Fruit fly (Drosophila melanogaster) whole organism, embryonic: ENCODE data around the gene Indy.
A peak's percentile ranks its signal among the peaks of the same experiment; 100 is the strongest.

Experiments
- Adf1 ChIP-seq: fragments of 200-800 bp; sonication (Bioruptor generic); IDR thresholded peaks from 2 replicates; pipeline ENCODE4 v1.3.6; 2022; ENCODE audit warnings: missing biosample characterization, missing genetic modification characterization
- CG10321 ChIP-seq: fragments of 200-800 bp; sonication (Bioruptor generic); IDR thresholded peaks from 2 replicates; pipeline ENCODE4 v1.3.6; 2022; ENCODE audit warnings: missing biosample characterization, missing genetic modification characterization
- CG10543 ChIP-seq: fragments of 200-800 bp; sonication (Bioruptor generic); optimal IDR thresholded peaks from 3 replicates; lab custom pipeline; 2017; ENCODE audit warnings: missing biosample characterization, mild to moderate bottlenecking, missing genetic modification characterization, moderate library complexity
- CG11093 ChIP-seq: fragments of 200-800 bp; sonication (Bioruptor generic); IDR thresholded peaks from 3 replicates; pipeline ENCODE4 v1.3.6; 2022; ENCODE audit warnings: missing biosample characterization, missing genetic modification characterization
- CG12236 ChIP-seq: fragments of 200-800 bp; sonication (Bioruptor generic); optimal IDR thresholded peaks from 2 replicates; lab custom pipeline; 2016; ENCODE audit warnings: missing biosample characterization, missing genetic modification characterization
- CG12659 ChIP-seq: fragments of 200-800 bp; sonication (Bioruptor generic); optimal IDR thresholded peaks from 3 replicates; lab custom pipeline; 2017; ENCODE audit warnings: mild to moderate bottlenecking, missing biosample characterization, missing genetic modification reagents, missing genetic modification characterization
- CG13624 ChIP-seq: fragments of 200-800 bp; sonication (Bioruptor generic); optimal IDR thresholded peaks from 2 replicates; lab custom pipeline; 2016; ENCODE audit warnings: missing biosample characterization, missing genetic modification characterization
- CG15073 ChIP-seq: fragments of 200-800 bp; sonication (Bioruptor generic); optimal IDR thresholded peaks from 2 replicates; lab custom pipeline; 2016; ENCODE audit warnings: missing biosample characterization, missing genetic modification characterization
- CG1529 ChIP-seq: fragments of 200-800 bp; sonication (Bioruptor generic); optimal IDR thresholded peaks from 3 replicates; lab custom pipeline; 2018; ENCODE audit warnings: missing biosample characterization, missing genetic modification characterization
- CG17186 ChIP-seq: fragments of 200-800 bp; sonication (Bioruptor generic); optimal IDR thresholded peaks from 3 replicates; lab custom pipeline; 2017; ENCODE audit warnings: missing biosample characterization, missing genetic modification reagents, missing genetic modification characterization
- CG17328 ChIP-seq: fragments of 200-800 bp; sonication (Bioruptor generic); IDR thresholded peaks from 2 replicates; pipeline ENCODE4 v1.3.6; 2022; ENCODE audit warnings: missing biosample characterization, missing genetic modification characterization
- CG17361 ChIP-seq: fragments of 200-800 bp; sonication (Bioruptor generic); IDR thresholded peaks from 3 replicates; pipeline ENCODE4 v1.3.6; 2022; ENCODE audit warnings: missing biosample characterization, missing genetic modification characterization
- CG17802 ChIP-seq: fragments of 200-800 bp; sonication (Bioruptor generic); optimal IDR thresholded peaks from 2 replicates; lab custom pipeline; 2018; ENCODE audit warnings: missing biosample characterization, mild to moderate bottlenecking, missing genetic modification characterization, moderate library complexity
- CG1832 ChIP-seq: fragments of 200-800 bp; sonication (Bioruptor generic); optimal IDR thresholded peaks from 2 replicates; lab custom pipeline; 2017; ENCODE audit warnings: missing biosample characterization, mild to moderate bottlenecking, missing genetic modification characterization, inconsistent platforms
- CG18476 ChIP-seq: fragments of 200-800 bp; sonication (Bioruptor generic); optimal IDR thresholded peaks from 2 replicates; lab custom pipeline; 2016; ENCODE audit warnings: missing biosample characterization, mild to moderate bottlenecking, missing genetic modification characterization
- CG18764 ChIP-seq: fragments of 200-800 bp; sonication (Bioruptor generic); optimal IDR thresholded peaks from 3 replicates; lab custom pipeline; 2016; ENCODE audit warnings: missing biosample characterization, missing genetic modification characterization
- CG2875 ChIP-seq: fragments of 200-800 bp; sonication (Bioruptor generic); optimal IDR thresholded peaks from 2 replicates; lab custom pipeline; 2017; ENCODE audit warnings: missing biosample characterization, mild to moderate bottlenecking, missing genetic modification characterization, missing genetic modification reagents
- CG3163 ChIP-seq: fragments of 200-800 bp; sonication (Bioruptor generic); optimal IDR thresholded peaks from 3 replicates; lab custom pipeline; 2016; ENCODE audit warnings: missing biosample characterization, missing genetic modification characterization
- CG3407 ChIP-seq: fragments of 200-800 bp; sonication (Bioruptor generic); optimal IDR thresholded peaks from 2 replicates; lab custom pipeline; 2018; ENCODE audit warnings: missing biosample characterization, mild to moderate bottlenecking, missing genetic modification characterization
- CG4730 ChIP-seq: fragments of 200-800 bp; sonication (Bioruptor generic); IDR thresholded peaks from 2 replicates; pipeline ENCODE4 v1.3.6; 2022; ENCODE audit warnings: missing biosample characterization, missing genetic modification characterization
- CG6791 ChIP-seq: fragments of 200-800 bp; sonication (Bioruptor generic); IDR thresholded peaks from 3 replicates; pipeline ENCODE4 v1.3.6; 2022; ENCODE audit warnings: missing biosample characterization, missing genetic modification characterization; ENCODE audit not compliant: partially characterized antibody
- CG8478 ChIP-seq: fragments of >200 bp; optimal IDR thresholded peaks from 2 replicates; lab custom pipeline; 2018
- Camta ChIP-seq: fragments of 200-800 bp; sonication (Bioruptor generic); optimal IDR thresholded peaks from 2 replicates; lab custom pipeline; 2016; ENCODE audit warnings: missing biosample characterization, missing genetic modification characterization
- Dfd ChIP-seq, 2 experiments: fragments of >200 bp; optimal IDR thresholded peaks; 2 replicates each; lab custom pipeline; 2017; ENCODE audit warnings: missing biosample characterization in 2 of 2, missing genetic modification characterization in 2 of 2
- Hr51 ChIP-seq, 2 experiments: fragments of 200-800 bp; sonication (Bioruptor generic); optimal IDR thresholded peaks; 2 replicates in 1 of 2; 3 replicates in 1 of 2; lab custom pipeline; 2016 to 2018; ENCODE audit warnings: missing biosample characterization in 2 of 2, missing genetic modification characterization in 2 of 2, mild to moderate bottlenecking in 1 of 2, moderate library complexity in 1 of 2
- Lim3 ChIP-seq: fragments of 200-800 bp; sonication (Bioruptor generic); IDR thresholded peaks from 2 replicates; pipeline ENCODE4 v1.3.6; 2022; ENCODE audit warnings: missing biosample characterization, missing genetic modification characterization
- Mes4 ChIP-seq: fragments of 200-800 bp; sonication (Bioruptor generic); optimal IDR thresholded peaks from 2 replicates; lab custom pipeline; 2016; ENCODE audit warnings: missing biosample characterization, missing genetic modification characterization
- Ravus ChIP-seq: fragments of 200-800 bp; sonication (Bioruptor generic); IDR thresholded peaks from 2 replicates; pipeline ENCODE4 v1.3.6; 2022; ENCODE audit warnings: missing biosample characterization, missing genetic modification characterization
- Tbp ChIP-seq: fragments of >200 bp; optimal IDR thresholded peaks from 2 replicates; lab custom pipeline; 2018; ENCODE audit warnings: missing biosample characterization, missing genetic modification characterization
- Xrp1 ChIP-seq: fragments of 200-800 bp; sonication (Bioruptor generic); IDR thresholded peaks from 2 replicates; pipeline ENCODE4 v1.3.6; 2022; ENCODE audit warnings: missing biosample characterization, missing genetic modification characterization
- YL-1 ChIP-seq: fragments of 200-800 bp; sonication (Bioruptor generic); optimal IDR thresholded peaks from 3 replicates; lab custom pipeline; 2017; ENCODE audit warnings: missing biosample characterization, mild to moderate bottlenecking, missing genetic modification characterization
- ab ChIP-seq: fragments of 200-800 bp; sonication (Bioruptor generic); optimal IDR thresholded peaks from 2 replicates; lab custom pipeline; 2016; ENCODE audit warnings: missing biosample characterization, missing genetic modification characterization
- ara ChIP-seq: fragments of 200-800 bp; sonication (Bioruptor generic); IDR thresholded peaks from 2 replicates; pipeline ENCODE4 v1.3.6; 2022; ENCODE audit warnings: missing biosample characterization, missing genetic modification characterization
- bbx ChIP-seq: fragments of 200-800 bp; sonication (Bioruptor generic); IDR thresholded peaks from 2 replicates; pipeline ENCODE4 v1.3.6; 2022; ENCODE audit warnings: missing biosample characterization, missing genetic modification characterization; ENCODE audit not compliant: partially characterized antibody
- chif ChIP-seq, 2 experiments: fragments of 200-800 bp; sonication (Bioruptor generic); optimal IDR thresholded peaks; 3 replicates each; lab custom pipeline; 2016; ENCODE audit warnings: missing biosample characterization in 2 of 2, missing genetic modification characterization in 2 of 2
- dysf ChIP-seq: fragments of 200-800 bp; sonication (Bioruptor generic); IDR thresholded peaks from 3 replicates; pipeline ENCODE4 v1.3.6; 2022; ENCODE audit warnings: missing biosample characterization, missing genetic modification characterization
- eve ChIP-seq, 2 experiments: fragments of >200 bp; optimal IDR thresholded peaks; 2 replicates each; lab custom pipeline; 2017; ENCODE audit warnings: missing biosample characterization in 2 of 2, missing genetic modification characterization in 2 of 2
- ewg ChIP-seq: fragments of 200-800 bp; sonication (Bioruptor generic); optimal IDR thresholded peaks from 3 replicates; lab custom pipeline; 2017; ENCODE audit warnings: mild to moderate bottlenecking, missing biosample characterization, missing genetic modification reagents, missing genetic modification characterization
- fd64A ChIP-seq: fragments of 200-800 bp; sonication (Bioruptor generic); optimal IDR thresholded peaks from 3 replicates; lab custom pipeline; 2018; ENCODE audit warnings: missing biosample characterization, mild to moderate bottlenecking, missing genetic modification characterization
- gro ChIP-seq: fragments of 200-800 bp; sonication (Bioruptor generic); optimal IDR thresholded peaks from 2 replicates; lab custom pipeline; 2016; ENCODE audit warnings: missing biosample characterization, missing genetic modification characterization
- ham ChIP-seq: fragments of 200-800 bp; sonication (Bioruptor generic); IDR thresholded peaks from 2 replicates; pipeline ENCODE4 v1.3.6; 2022; ENCODE audit warnings: missing biosample characterization, missing genetic modification characterization
- inv ChIP-seq: fragments of 200-800 bp; sonication (Bioruptor generic); IDR thresholded peaks from 2 replicates; pipeline ENCODE4 v1.3.6; 2022; ENCODE audit warnings: missing biosample characterization, missing genetic modification characterization; ENCODE audit not compliant: partially characterized antibody
- ken ChIP-seq: fragments of 200-800 bp; sonication (Bioruptor generic); IDR thresholded peaks from 3 replicates; pipeline ENCODE4 v1.3.6; 2022; ENCODE audit warnings: missing biosample characterization, missing genetic modification characterization
- nmo ChIP-seq: fragments of 200-800 bp; sonication (Bioruptor generic); optimal IDR thresholded peaks from 2 replicates; lab custom pipeline; 2018; ENCODE audit warnings: missing biosample characterization, mild to moderate bottlenecking, missing genetic modification characterization, moderate library complexity
- peb ChIP-seq: fragments of 200-800 bp; sonication (Bioruptor generic); IDR thresholded peaks from 2 replicates; pipeline ENCODE4 v1.3.6; 2022; ENCODE audit warnings: missing biosample characterization, missing genetic modification characterization
- pnt ChIP-seq: fragments of 200-800 bp; sonication (Bioruptor generic); optimal IDR thresholded peaks from 3 replicates; lab custom pipeline; 2016; ENCODE audit warnings: missing biosample characterization, missing genetic modification characterization
- pum ChIP-seq: fragments of 200-800 bp; sonication (Bioruptor generic); optimal IDR thresholded peaks from 2 replicates; lab custom pipeline; 2016; ENCODE audit warnings: missing biosample characterization, missing genetic modification characterization
- sc ChIP-seq, 3 experiments: fragments of >200 bp in 2 of 3; fragments of 200-800 bp in 1 of 3; sonication (Bioruptor generic) in 1 of 3; optimal IDR thresholded peaks; 2 replicates in 2 of 3; 3 replicates in 1 of 3; lab custom pipeline; 2017; ENCODE audit warnings: mild to moderate bottlenecking in 1 of 3, missing biosample characterization in 1 of 3, missing genetic modification characterization in 1 of 3, missing genetic modification reagents in 1 of 3
- slbo ChIP-seq: fragments of 200-800 bp; sonication (Bioruptor generic); IDR thresholded peaks from 2 replicates; pipeline ENCODE4 v1.3.6; 2022; ENCODE audit warnings: missing biosample characterization, missing genetic modification characterization
- sob ChIP-seq: fragments of 200-800 bp; sonication (Bioruptor generic); IDR thresholded peaks from 2 replicates; pipeline ENCODE4 v1.3.6; 2022; ENCODE audit warnings: missing biosample characterization, missing genetic modification characterization
- toy ChIP-seq: fragments of 200-800 bp; sonication (Bioruptor generic); IDR thresholded peaks from 2 replicates; pipeline ENCODE4 v1.3.6; 2022; ENCODE audit warnings: missing biosample characterization, missing genetic modification characterization
- z ChIP-seq: fragments of 200-800 bp; sonication (Bioruptor generic); IDR thresholded peaks from 3 replicates; pipeline ENCODE4 v1.3.6; 2022; ENCODE audit warnings: missing biosample characterization, missing genetic modification characterization

Gene Indy

dm6 chr3L:18801194-18801695, 44.8 kb downstream of the Indy start, which contains the start of gene ftz-f1 (continued):
- peak; percentile 62; the same call in 1 of the 2 replicates for TF ChIP-seq sob (GFP tag; lab: Robert Waterston, UW)
- no peak for TF ChIP-seq CG17361 (GFP tag; lab: Robert Waterston, UW)
- no peak; the same call in 1 of the 2 replicates for TF ChIP-seq slbo (GFP tag; lab: Robert Waterston, UW)
- peak; percentile 92 for TF ChIP-seq ewg (GFP tag; lab: Kevin White, UChicago)
- TF ChIP-seq CG1529 (GFP tag; lab: Kevin White, UChicago): no peak
- TF ChIP-seq z (GFP tag; lab: Robert Waterston, UW): no peak
- TF ChIP-seq Xrp1: no peak
- no peak for TF ChIP-seq dysf (GFP tag; lab: Robert Waterston, UW)
- TF ChIP-seq Mes4 (GFP tag; lab: Kevin White, UChicago): no peak
- no peak for TF ChIP-seq CG4730
- peak; percentile 84 for TF ChIP-seq CG1832 (GFP tag; lab: Kevin White, UChicago)
- peak; percentile 68 for TF ChIP-seq Adf1 (GFP tag; lab: Robert Waterston, UW)
- no peak for TF ChIP-seq CG18764 (GFP tag; lab: Kevin White, UChicago)
- TF ChIP-seq ab (GFP tag; lab: Kevin White, UChicago): no peak
- TF ChIP-seq pum (GFP tag; lab: Kevin White, UChicago): no peak
- no peak for TF ChIP-seq CG15073 (GFP tag; lab: Kevin White, UChicago)
- TF ChIP-seq CG17328 (GFP tag; lab: Robert Waterston, UW): no peak
- no peak for TF ChIP-seq Tbp
- peak; percentile 69 for TF ChIP-seq YL-1 (GFP tag; lab: Kevin White, UChicago)
- TF ChIP-seq fd64A (GFP tag; lab: Kevin White, UChicago): peak; percentile 34
- TF ChIP-seq sc (optimal IDR thresholded peaks at IDR 0.05; lab: Kevin White, UChicago): no peak
- no peak for TF ChIP-seq sc (GFP tag; optimal IDR thresholded peaks at IDR 0.05; lab: Kevin White, UChicago)
- no peak for TF ChIP-seq toy (GFP tag; lab: Robert Waterston, UW)
- no peak for TF ChIP-seq ara (GFP tag; lab: Robert Waterston, UW)
- TF ChIP-seq Camta (GFP tag; lab: Kevin White, UChicago): no peak
- TF ChIP-seq nmo (GFP tag; lab: Kevin White, UChicago): peak; percentile 23
- no peak for TF ChIP-seq CG18476 (GFP tag; lab: Kevin White, UChicago)
- TF ChIP-seq CG12236 (GFP tag; lab: Kevin White, UChicago): no peak
- no peak for TF ChIP-seq eve (GFP tag; optimal IDR thresholded peaks at IDR 0.05; lab: Kevin White, UChicago)
- no peak for TF ChIP-seq CG17802 (tag; lab: Kevin White, UChicago)
- peak; percentile 74 for TF ChIP-seq CG10543 (GFP tag; lab: Kevin White, UChicago)
- TF ChIP-seq ken (GFP tag; lab: Robert Waterston, UW): no peak
- TF ChIP-seq CG10321 (GFP tag; lab: Robert Waterston, UW): peak; percentile 93
- no peak for TF ChIP-seq CG3163 (GFP tag; lab: Kevin White, UChicago)
- TF ChIP-seq CG13624 (GFP tag; lab: Kevin White, UChicago): peak; percentile 44
- no peak for TF ChIP-seq ham
- TF ChIP-seq Dfd (GFP tag; optimal IDR thresholded peaks at IDR 0.05; lab: Kevin White, UChicago): no peak
- peak; percentile 79 for TF ChIP-seq inv (GFP tag; lab: Robert Waterston, UW)
- TF ChIP-seq CG17186 (GFP tag; lab: Kevin White, UChicago): peak; percentile 85
- TF ChIP-seq peb: no peak
- peak; percentile 94 for TF ChIP-seq bbx (GFP tag; lab: Robert Waterston, UW)
- TF ChIP-seq chif (GFP tag; optimal IDR thresholded peaks at IDR 0.05; lab: Kevin White, UChicago): no peak
- TF ChIP-seq Hr51 (GFP tag; optimal IDR thresholded peaks at IDR 0.05; lab: Kevin White, UChicago): no peak
- TF ChIP-seq Ravus: no peak
- no peak for TF ChIP-seq CG2875 (GFP tag; lab: Kevin White, UChicago)
- no peak for TF ChIP-seq CG3407 (GFP tag; lab: Kevin White, UChicago)
- TF ChIP-seq CG11093 (GFP tag; lab: Robert Waterston, UW): no peak
- peak; percentile 71 for TF ChIP-seq gro
- TF ChIP-seq CG6791 (GFP tag; lab: Robert Waterston, UW): peak; percentile 74; the same call in 2 of the 3 replicates
- peak; percentile 69 for TF ChIP-seq CG8478 (lab: Kevin White, UChicago)
- TF ChIP-seq pnt (GFP tag; lab: Kevin White, UChicago): no peak
- peak; percentile 57 for TF ChIP-seq CG12659 (GFP tag; lab: Kevin White, UChicago)
- no peak for TF ChIP-seq Lim3 (GFP tag; lab: Robert Waterston, UW)
